Worm (Caenorhabditis elegans) whole organism, mixed stage, embryonic: ENCODE data around the gene spp-16.
A peak's percentile ranks its signal among the peaks of the same experiment; 100 is the strongest.

Source experiments
- M03D4.4 ChIP-seq: sonication (generic microtip); optimal IDR thresholded peaks from 2 replicates; lab custom pipeline; 2017; ENCODE audit warnings: mild to moderate bottlenecking, missing genetic modification characterization, missing compliant biosample characterization
- bed-3 ChIP-seq: fragments of 200-800 bp; sonication (Bioruptor generic); optimal IDR thresholded peaks from 3 replicates; lab custom pipeline; 2018; ENCODE audit warnings: mild to moderate bottlenecking, missing genetic modification characterization, moderate library complexity, missing compliant biosample characterization
- blmp-1 ChIP-seq: fragments of 150-350 bp; optimal IDR thresholded peaks from 2 replicates; lab custom pipeline; 2014; ENCODE audit warnings: missing biosample characterization, missing genetic modification characterization
- ceh-39 ChIP-seq: fragments of 150-350 bp; optimal IDR thresholded peaks from 2 replicates; lab custom pipeline; 2014; ENCODE audit warnings: missing biosample characterization, missing genetic modification characterization
- ces-1 ChIP-seq: fragments of 150-350 bp; optimal IDR thresholded peaks from 2 replicates; lab custom pipeline; 2014; ENCODE audit warnings: missing biosample characterization, missing genetic modification reagents, missing genetic modification characterization
- cnd-1 ChIP-seq: fragments of 200-800 bp; sonication (Bioruptor generic); optimal IDR thresholded peaks from 2 replicates; lab custom pipeline; 2018; ENCODE audit warnings: mild to moderate bottlenecking, missing genetic modification characterization, missing compliant biosample characterization
- elt-1 ChIP-seq: sonication (generic microtip); optimal IDR thresholded peaks from 2 replicates; lab custom pipeline; 2017; ENCODE audit warnings: missing genetic modification characterization, mild to moderate bottlenecking, missing compliant biosample characterization, antibody characterized with exemption, moderate library complexity, borderline replicate concordance; ENCODE audit not compliant: insufficient read depth
- elt-3 ChIP-seq: fragments of 150-350 bp; optimal IDR thresholded peaks from 2 replicates; lab custom pipeline; 2014; ENCODE audit warnings: missing biosample characterization, missing genetic modification characterization
- flh-1 ChIP-seq: fragments of 200-800 bp; sonication (Bioruptor generic); optimal IDR thresholded peaks from 2 replicates; lab custom pipeline; 2018; ENCODE audit warnings: mild to moderate bottlenecking, missing genetic modification characterization, moderate library complexity, missing compliant biosample characterization
- lin-32 ChIP-seq: fragments of 200-800 bp; sonication (Bioruptor generic); optimal IDR thresholded peaks from 2 replicates; lab custom pipeline; 2018; ENCODE audit warnings: mild to moderate bottlenecking, missing genetic modification characterization, missing compliant biosample characterization
- lsy-2 ChIP-seq: fragments of 150-350 bp; optimal IDR thresholded peaks from 2 replicates; lab custom pipeline; 2014; ENCODE audit warnings: missing biosample characterization, missing genetic modification characterization
- mab-5 ChIP-seq: fragments of 150-350 bp; optimal IDR thresholded peaks from 2 replicates; lab custom pipeline; 2014; ENCODE audit warnings: missing biosample characterization, missing genetic modification characterization
- mep-1 ChIP-seq: fragments of 150-350 bp; optimal IDR thresholded peaks from 2 replicates; lab custom pipeline; 2017; ENCODE audit warnings: missing biosample characterization, missing genetic modification reagents, missing genetic modification characterization, inconsistent platforms
- mls-2 ChIP-seq: sonication (generic microtip); optimal IDR thresholded peaks from 2 replicates; lab custom pipeline; 2016; ENCODE audit warnings: mild to moderate bottlenecking, missing genetic modification characterization, moderate library complexity, missing compliant biosample characterization
- nhr-2 ChIP-seq: fragments of 150-350 bp; optimal IDR thresholded peaks from 2 replicates; lab custom pipeline; 2014; ENCODE audit warnings: missing biosample characterization, missing genetic modification characterization
- nhr-237 ChIP-seq: fragments of 150-350 bp; optimal IDR thresholded peaks from 2 replicates; lab custom pipeline; 2014; ENCODE audit warnings: missing biosample characterization, missing genetic modification characterization
- nhr-76 ChIP-seq: sonication (generic microtip); optimal IDR thresholded peaks from 2 replicates; lab custom pipeline; 2017; ENCODE audit warnings: missing biosample characterization, missing genetic modification characterization
- pha-4 ChIP-seq: fragments of 150-350 bp; optimal IDR thresholded peaks from 2 replicates; lab custom pipeline; 2018; ENCODE audit warnings: missing biosample characterization, missing genetic modification reagents, missing genetic modification characterization
- sem-2 ChIP-seq: fragments of 200-800 bp; sonication (Bioruptor generic); optimal IDR thresholded peaks from 2 replicates; lab custom pipeline; 2018; ENCODE audit warnings: mild to moderate bottlenecking, missing genetic modification characterization, missing compliant biosample characterization
- snpc-4 ChIP-seq: fragments of 150-350 bp; optimal IDR thresholded peaks from 2 replicates; lab custom pipeline; 2014; ENCODE audit warnings: missing biosample characterization, missing genetic modification characterization
- sptf-1 ChIP-seq: sonication (generic microtip); optimal IDR thresholded peaks from 2 replicates; lab custom pipeline; 2017; ENCODE audit warnings: mild to moderate bottlenecking, missing genetic modification characterization, moderate library complexity, missing compliant biosample characterization
- tbx-8 ChIP-seq: fragments of 200-800 bp; sonication (Bioruptor generic); optimal IDR thresholded peaks from 2 replicates; lab custom pipeline; 2018; ENCODE audit warnings: mild to moderate bottlenecking, missing genetic modification characterization, moderate library complexity, missing compliant biosample characterization
- unc-120 ChIP-seq: sonication (generic microtip); optimal IDR thresholded peaks from 2 replicates; lab custom pipeline; 2017; ENCODE audit warnings: missing genetic modification characterization, missing compliant biosample characterization; ENCODE audit not compliant: poor library complexity, severe bottlenecking
- zip-8 ChIP-seq: fragments of 150-350 bp; optimal IDR thresholded peaks from 2 replicates; lab custom pipeline; 2014; ENCODE audit warnings: missing biosample characterization, missing genetic modification characterization
- ztf-11 ChIP-seq: fragments of 150-350 bp; optimal IDR thresholded peaks from 2 replicates; lab custom pipeline; 2014; ENCODE audit warnings: missing biosample characterization, missing genetic modification characterization

spp-16 gene

ce11 chrV:10874938-10875599 is 26.0 kb downstream of the spp-16 start:
- TF ChIP-seq mls-2 (tag; lab: Kevin White, UChicago) (no peak), ces-1 (GFP tag; lab: Kevin White, UChicago) (peak; percentile 67)

ce11 chrV:10873190-10873589 is 27.9 kb downstream of the spp-16 start:
- TF ChIP-seq unc-120 (tag; lab: Kevin White, UChicago): no peak
- no peak for TF ChIP-seq M03D4.4
- no peak for TF ChIP-seq ztf-11 (tag; lab: Kevin White, UChicago)
- TF ChIP-seq bed-3 (GFP tag; lab: Kevin White, UChicago): no peak
- TF ChIP-seq cnd-1 (tag; lab: Kevin White, UChicago): no peak
- no peak for TF ChIP-seq elt-3
- no peak for TF ChIP-seq lsy-2 (tag; lab: Kevin White, UChicago)
- no peak for TF ChIP-seq ces-1 (GFP tag; lab: Kevin White, UChicago)

ce11 chrV:10871457-10871861 is 29.6 kb downstream of the spp-16 start:
- TF ChIP-seq sptf-1 (tag; lab: Kevin White, UChicago): peak; percentile 6
- no peak for TF ChIP-seq lin-32 (GFP tag; lab: Kevin White, UChicago)
- peak; percentile 71 for TF ChIP-seq ces-1 (GFP tag; lab: Kevin White, UChicago)

ce11 chrV:10870050-10870449 is 31.1 kb downstream of the spp-16 start:
- no peak for TF ChIP-seq nhr-2
- TF ChIP-seq, all 35 proteins: peak for 0

- TF ChIP-seq elt-1 (no peak), sem-2 (no peak), cnd-1 (tag; lab: Kevin White, UChicago) (no peak), unc-120 (tag; lab: Kevin White, UChicago) (no peak), ztf-11 (tag; lab: Kevin White, UChicago) (no peak), ceh-39 (no peak), nhr-76 (tag; lab: Kevin White, UChicago) (no peak), pha-4 (tag; lab: Kevin White, UChicago) (no peak), nhr-237 (tag; lab: Kevin White, UChicago) (no peak), snpc-4 (tag; lab: Kevin White, UChicago) (no peak), flh-1 (GFP tag; lab: Kevin White, UChicago) (no peak)
- TF ChIP-seq, all 35 proteins: peak for 0
These were observed 33.5 kb downstream of the spp-16 start for ce11 chrV:10867586-10867985.

ce11 chrV:10865599-10865998 is 35.5 kb downstream of the spp-16 start, which contains the start of gene saeg-1:
saeg-1 (minus strand) TSS chrV:10865699.
- TF ChIP-seq pha-4 (tag; lab: Kevin White, UChicago): no peak
- TF ChIP-seq lin-32 (GFP tag; lab: Kevin White, UChicago): no peak
- no peak for TF ChIP-seq ztf-11 (tag; lab: Kevin White, UChicago)
- TF ChIP-seq sptf-1 (tag; lab: Kevin White, UChicago): no peak
- TF ChIP-seq zip-8: no peak
- no peak for TF ChIP-seq M03D4.4
- no peak for TF ChIP-seq mab-5 (tag; lab: Kevin White, UChicago)
- no peak for TF ChIP-seq tbx-8
- no peak for TF ChIP-seq nhr-237 (tag; lab: Kevin White, UChicago)
- TF ChIP-seq elt-3: no peak
- TF ChIP-seq ces-1 (GFP tag; lab: Kevin White, UChicago): no peak
- no peak for TF ChIP-seq mls-2 (tag; lab: Kevin White, UChicago)
- no peak for TF ChIP-seq blmp-1 (tag; lab: Kevin White, UChicago)
- no peak for TF ChIP-seq mep-1
- no peak for TF ChIP-seq bed-3 (GFP tag; lab: Kevin White, UChicago)

- TF ChIP-seq zip-8: peak; percentile 91
- no peak for TF ChIP-seq mls-2 (tag; lab: Kevin White, UChicago)
- TF ChIP-seq mab-5 (tag; lab: Kevin White, UChicago): no peak
These were observed 38.5 kb downstream of the spp-16 start for ce11 chrV:10862457-10863097.
